Worm (Caenorhabditis elegans): ENCODE data around the gene top-2.

top-2 gene

ce11 chrII:11874674-11875198, at the start of gene top-2, which contains the start of gene npp-3:
Gene top-2 (plus strand): TSS chrII:11875148.
Gene npp-3 (minus strand): TSS chrII:11874788.
- no peak for TF ChIP-seq F13H6.1 (tag; optimal IDR thresholded peaks at IDR 0.05)
- TF ChIP-seq ceh-31 (tag; optimal IDR thresholded peaks at IDR 0.05), result peak; percentile 74
- no peak for TF ChIP-seq ceh-30 (tag; optimal IDR thresholded peaks at IDR 0.05)
- TF ChIP-seq pros-1 (tag; optimal IDR thresholded peaks at IDR 0.05), result peak; percentile 45
- TF ChIP-seq hlh-30 (tag; optimal IDR thresholded peaks at IDR 0.05; ENCODE audit: insufficient read depth), result peak; percentile 51
- no peak for TF ChIP-seq fax-1 (tag; optimal IDR thresholded peaks at IDR 0.05)
- TF ChIP-seq elt-4 (tag; optimal IDR thresholded peaks at IDR 0.05), result no peak
- TF ChIP-seq nfya-1 (tag; optimal IDR thresholded peaks at IDR 0.05), result peak; percentile 96
- no peak for TF ChIP-seq ets-4 (tag; optimal IDR thresholded peaks at IDR 0.05)
- no peak for TF ChIP-seq gmeb-2 (tag; optimal IDR thresholded peaks at IDR 0.05)
- no peak for TF ChIP-seq pha-2 (tag; optimal IDR thresholded peaks at IDR 0.05)
- no peak for TF ChIP-seq ceh-2 (tag; optimal IDR thresholded peaks at IDR 0.05)
- TF ChIP-seq dve-1 (tag; optimal IDR thresholded peaks at IDR 0.05), result peak; percentile 55
- no peak for TF ChIP-seq ceh-19 (GFP tag; optimal IDR thresholded peaks at IDR 0.05)
- TF ChIP-seq sox-4 (tag; optimal IDR thresholded peaks at IDR 0.05), result no peak
- TF ChIP-seq ref-2 (tag; optimal IDR thresholded peaks at IDR 0.05), result peak; percentile 62
- TF ChIP-seq hlh-13 (GFP tag; optimal IDR thresholded peaks at IDR 0.05), result no peak
- no peak for TF ChIP-seq nhr-232 (tag; optimal IDR thresholded peaks at IDR 0.05)
- TF ChIP-seq madf-2 (tag; optimal IDR thresholded peaks at IDR 0.05), result no peak
- TF ChIP-seq ceh-22 (tag; optimal IDR thresholded peaks at IDR 0.05), result no peak
- TF ChIP-seq ceh-18 (tag; optimal IDR thresholded peaks at IDR 0.05), result peak; percentile 80
- no peak for TF ChIP-seq npax-4 (tag; optimal IDR thresholded peaks at IDR 0.05)
- no peak for TF ChIP-seq C38D4.7 (GFP tag; optimal IDR thresholded peaks at IDR 0.05)
- no peak for TF ChIP-seq hlh-8 (tag; optimal IDR thresholded peaks at IDR 0.05)
- TF ChIP-seq lim-6 (tag; optimal IDR thresholded peaks at IDR 0.05), result no peak
- TF ChIP-seq dmd-4 (tag; optimal IDR thresholded peaks at IDR 0.05; ENCODE audit: borderline replicate concordance), result no peak
- TF ChIP-seq pha-4 (tag; optimal IDR thresholded peaks at IDR 0.05), result no peak
- TF ChIP-seq unc-55 (GFP tag; optimal IDR thresholded peaks at IDR 0.05), result peak; percentile 74
- no peak for TF ChIP-seq odd-2 (tag; optimal IDR thresholded peaks at IDR 0.05)
- TF ChIP-seq sdc-2 (tag; optimal IDR thresholded peaks at IDR 0.05), result no peak
- no peak for TF ChIP-seq tbx-7 (tag; optimal IDR thresholded peaks at IDR 0.05)
- TF ChIP-seq ceh-45 (GFP tag; IDR thresholded peaks at IDR 0.05), result no peak
- TF ChIP-seq sox-2 (GFP tag; IDR thresholded peaks at IDR 0.05), result no peak
- peak; percentile 59 for TF ChIP-seq tbx-2 (tag; optimal IDR thresholded peaks at IDR 0.05)
- no peak for TF ChIP-seq unc-3 (GFP tag; conservative IDR thresholded peaks at IDR 0.05)
- no peak for TF ChIP-seq unc-3 (tag; optimal IDR thresholded peaks at IDR 0.05)
- TF ChIP-seq unc-42 (tag; optimal IDR thresholded peaks at IDR 0.05), result peak; percentile 76
- no peak for TF ChIP-seq ceh-24 (tag; optimal IDR thresholded peaks at IDR 0.05)
- no peak for TF ChIP-seq fkh-6 (tag; optimal IDR thresholded peaks at IDR 0.05)
- no peak for TF ChIP-seq pag-3 (tag; optimal IDR thresholded peaks at IDR 0.05; ENCODE audit: borderline replicate concordance)
- peak; percentile 58 for TF ChIP-seq ceh-34 (tag; optimal IDR thresholded peaks at IDR 0.05)
- TF ChIP-seq mec-3 (tag; optimal IDR thresholded peaks at IDR 0.05; ENCODE audit: borderline replicate concordance), result no peak
- no peak for TF ChIP-seq C08G9.2 (tag; optimal IDR thresholded peaks at IDR 0.05)
- no peak for TF ChIP-seq ceh-14 (tag; optimal IDR thresholded peaks at IDR 0.05)
- TF ChIP-seq unc-86 (tag; optimal IDR thresholded peaks at IDR 0.05), result no peak
- no peak for TF ChIP-seq ttx-3 (tag; optimal IDR thresholded peaks at IDR 0.05)
- TF ChIP-seq hlh-6 (tag; optimal IDR thresholded peaks at IDR 0.05), result no peak
- no peak for TF ChIP-seq rnt-1 (tag; optimal IDR thresholded peaks at IDR 0.05)
- TF ChIP-seq ceh-6 (GFP tag; optimal IDR thresholded peaks at IDR 0.05), result no peak
- no peak for TF ChIP-seq K02D7.2 (tag; optimal IDR thresholded peaks at IDR 0.05)
- TF ChIP-seq hlh-15 (tag; optimal IDR thresholded peaks at IDR 0.05), result no peak
- TF ChIP-seq pqm-1 (tag; optimal IDR thresholded peaks at IDR 0.05), result no peak
- TF ChIP-seq pat-9 (tag; optimal IDR thresholded peaks at IDR 0.05), result no peak
- no peak for TF ChIP-seq ztf-16 (tag; optimal IDR thresholded peaks at IDR 0.05)

All from whole organism, late embryonic.